Fruit fly (Drosophila melanogaster) whole organism, embryonic: ENCODE data around the gene CG13465.

Experiments used
- CG10543 ChIP-seq: fragments of 200-800 bp; sonication (Bioruptor generic); optimal IDR thresholded peaks from 3 replicates; lab custom pipeline; 2017; ENCODE audit warnings: missing biosample characterization, mild to moderate bottlenecking, missing genetic modification characterization, moderate library complexity
- CG18011 ChIP-seq: fragments of 200-800 bp; sonication (Bioruptor generic); optimal IDR thresholded peaks from 2 replicates; lab custom pipeline; 2017; ENCODE audit warnings: missing biosample characterization, missing genetic modification characterization, mild to moderate bottlenecking, moderate library complexity, missing genotype
- CG3838 ChIP-seq: fragments of 200-800 bp; sonication (Bioruptor generic); optimal IDR thresholded peaks from 3 replicates; lab custom pipeline; 2016; ENCODE audit warnings: missing biosample characterization, missing genetic modification characterization
- Dip3 ChIP-seq: fragments of 200-800 bp; sonication (Bioruptor generic); optimal IDR thresholded peaks from 3 replicates; lab custom pipeline; 2016; ENCODE audit warnings: missing biosample characterization, missing genetic modification characterization
- Dll ChIP-seq: fragments of 200-800 bp; sonication (Bioruptor generic); IDR thresholded peaks from 4 replicates; pipeline ENCODE4 v1.3.6; 2022; ENCODE audit warnings: missing biosample characterization, missing genetic modification characterization; ENCODE audit not compliant: partially characterized antibody
- HLH54F ChIP-seq: fragments of 200-800 bp; sonication (Bioruptor generic); optimal IDR thresholded peaks from 3 replicates; lab custom pipeline; 2016; ENCODE audit warnings: missing biosample characterization, missing genetic modification characterization
- Hsf ChIP-seq: fragments of 200-800 bp; sonication (Bioruptor generic); optimal IDR thresholded peaks from 3 replicates; lab custom pipeline; 2016; ENCODE audit warnings: missing biosample characterization, missing genetic modification characterization
- Ravus ChIP-seq: fragments of 200-800 bp; sonication (Bioruptor generic); IDR thresholded peaks from 2 replicates; pipeline ENCODE4 v1.3.6; 2022; ENCODE audit warnings: missing biosample characterization, missing genetic modification characterization
- Spps ChIP-seq: fragments of 200-800 bp; sonication (Bioruptor generic); optimal IDR thresholded peaks from 2 replicates; lab custom pipeline; 2018; ENCODE audit warnings: missing biosample characterization, mild to moderate bottlenecking, missing genetic modification characterization
- ap ChIP-seq: fragments of 200-800 bp; sonication (Bioruptor generic); IDR thresholded peaks from 2 replicates; pipeline ENCODE4 v1.3.6; 2022; ENCODE audit warnings: missing biosample characterization, missing genetic modification characterization
- caup ChIP-seq: fragments of 200-800 bp; sonication (Bioruptor generic); optimal IDR thresholded peaks from 3 replicates; lab custom pipeline; 2017; ENCODE audit warnings: missing biosample characterization, mild to moderate bottlenecking, missing genetic modification characterization, moderate library complexity; ENCODE audit not compliant: severe bottlenecking
- kni ChIP-seq: fragments of 200-800 bp; sonication (Bioruptor generic); optimal IDR thresholded peaks from 3 replicates; lab custom pipeline; 2017; ENCODE audit warnings: mild to moderate bottlenecking, missing biosample characterization, missing genetic modification reagents, missing genetic modification characterization
- sima ChIP-seq: fragments of 200-800 bp; sonication (Bioruptor generic); optimal IDR thresholded peaks from 2 replicates; lab custom pipeline; 2016; ENCODE audit warnings: missing biosample characterization, missing genetic modification characterization
- usp ChIP-seq: fragments of >200 bp; optimal IDR thresholded peaks from 2 replicates; lab custom pipeline; 2017; ENCODE audit warnings: missing biosample characterization, missing genetic modification characterization

DNA sequence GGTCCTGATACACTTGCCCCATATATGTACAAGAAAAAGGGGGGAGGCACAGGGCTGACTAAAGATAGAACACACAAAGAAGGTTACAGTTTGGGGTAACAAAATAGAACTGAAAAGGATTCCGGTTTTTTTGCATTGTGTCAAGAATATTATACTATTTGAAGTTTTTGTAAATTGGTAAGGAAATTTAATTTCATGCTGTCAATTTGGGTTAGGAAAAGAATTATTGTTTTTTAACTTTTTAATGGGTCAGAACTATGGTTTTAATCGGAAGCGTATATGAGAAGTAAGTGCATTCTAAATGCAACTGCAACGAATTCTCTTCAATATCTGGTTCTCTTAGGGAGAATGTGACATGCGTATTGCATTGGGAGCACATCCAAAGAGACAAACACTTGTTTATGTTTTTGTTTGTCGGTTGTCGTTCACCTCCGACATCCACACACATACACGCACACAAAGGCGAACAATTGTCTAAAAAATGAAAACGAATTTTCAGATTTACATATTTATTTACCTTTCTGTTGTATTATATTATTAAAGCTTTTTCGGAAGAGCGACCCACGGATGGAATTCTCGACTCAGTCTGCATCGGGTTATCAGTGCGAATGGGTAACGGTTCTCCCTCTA is 40.5 kb upstream of the CG13465 start, which contains the start of gene mnd:
- TF ChIP-seq CG3838 (GFP tag; lab: Kevin White, UChicago) = no peak
- TF ChIP-seq kni (GFP tag; lab: Kevin White, UChicago) = no peak
- no peak for TF ChIP-seq CG18011 (GFP tag; lab: Kevin White, UChicago)
- no peak for TF ChIP-seq CG10543 (GFP tag; lab: Kevin White, UChicago)
- no peak for TF ChIP-seq HLH54F (GFP tag; lab: Kevin White, UChicago)
- TF ChIP-seq sima (GFP tag; lab: Kevin White, UChicago) = no peak
- TF ChIP-seq Dll (GFP tag; lab: Robert Waterston, UW) = no peak
- TF ChIP-seq Hsf (GFP tag; lab: Kevin White, UChicago) = no peak
- no peak for TF ChIP-seq Spps (tag; lab: Kevin White, UChicago)
- TF ChIP-seq Dip3 (GFP tag; lab: Kevin White, UChicago) = no peak
- no peak for TF ChIP-seq ap
- no peak for TF ChIP-seq Ravus (GFP tag; lab: Robert Waterston, UW)
- no peak for TF ChIP-seq caup (GFP tag; lab: Kevin White, UChicago)
- TF ChIP-seq usp (GFP tag; lab: Kevin White, UChicago) = no peak
